Fruit fly (Drosophila melanogaster) whole organism, embryonic: ENCODE measurements around the gene PRL-1.

ENCODE experiments used
- Awh ChIP-seq: fragments of 200-800 bp; sonication (Bioruptor generic); IDR thresholded peaks from 2 replicates; pipeline ENCODE4, ENCODE4 v1.3.6; 2022; ENCODE audit warnings: missing biosample characterization, missing genetic modification characterization
- B-H1 ChIP-seq: fragments of 200-800 bp; sonication (Bioruptor generic); IDR thresholded peaks from 3 replicates; pipeline ENCODE4 v1.3.6; 2022; ENCODE audit warnings: missing biosample characterization, missing genetic modification characterization
- BtbVII ChIP-seq: fragments of 200-800 bp; sonication (Bioruptor generic); optimal IDR thresholded peaks from 3 replicates; lab custom pipeline; 2017; ENCODE audit warnings: missing biosample characterization, mild to moderate bottlenecking, missing genetic modification characterization
- CG10462 ChIP-seq: fragments of 200-800 bp; sonication (Bioruptor generic); optimal IDR thresholded peaks from 2 replicates; lab custom pipeline; 2016; ENCODE audit warnings: missing biosample characterization, missing genetic modification characterization
- CG10565 ChIP-seq: fragments of 200-800 bp; sonication (Bioruptor generic); optimal IDR thresholded peaks from 3 replicates; lab custom pipeline; 2016; ENCODE audit warnings: missing biosample characterization, mild to moderate bottlenecking, missing genetic modification characterization
- CG10654 ChIP-seq: fragments of 200-800 bp; sonication (Bioruptor generic); optimal IDR thresholded peaks from 2 replicates; lab custom pipeline; 2016; ENCODE audit warnings: missing biosample characterization, missing genetic modification characterization
- CG10979 ChIP-seq: fragments of 200-800 bp; sonication (Bioruptor generic); optimal IDR thresholded peaks from 2 replicates; lab custom pipeline; 2018; ENCODE audit warnings: missing biosample characterization, mild to moderate bottlenecking, missing genetic modification characterization, moderate library complexity
- CG12299 ChIP-seq: fragments of 200-800 bp; sonication (Bioruptor generic); optimal IDR thresholded peaks from 2 replicates; lab custom pipeline; 2018; ENCODE audit warnings: missing biosample characterization, mild to moderate bottlenecking, missing genetic modification characterization
- CG14667 ChIP-seq: fragments of 200-800 bp; sonication (Bioruptor generic); IDR thresholded peaks from 2 replicates; pipeline ENCODE4 v1.3.6; 2022; ENCODE audit warnings: missing biosample characterization, missing genetic modification characterization
- CG1792 ChIP-seq: fragments of 200-800 bp; sonication (Bioruptor generic); optimal IDR thresholded peaks from 2 replicates; lab custom pipeline; 2016; ENCODE audit warnings: missing biosample characterization, missing genetic modification characterization
- CG2712 ChIP-seq: fragments of 200-800 bp; optimal IDR thresholded peaks from 3 replicates; lab custom pipeline; 2019; ENCODE audit warnings: missing biosample characterization, mild to moderate bottlenecking, missing genetic modification characterization, moderate library complexity
- CG32767 ChIP-seq: fragments of 200-800 bp; sonication (Bioruptor generic); IDR thresholded peaks from 2 replicates; pipeline ENCODE4 v1.3.6; 2022; ENCODE audit warnings: missing biosample characterization, missing genetic modification characterization
- CG3995 ChIP-seq: fragments of 200-800 bp; sonication (Bioruptor generic); optimal IDR thresholded peaks from 3 replicates; lab custom pipeline; 2016; ENCODE audit warnings: missing biosample characterization, missing genetic modification characterization
- CG5953 ChIP-seq: fragments of 200-800 bp; sonication (Bioruptor generic); IDR thresholded peaks from 2 replicates; pipeline ENCODE4 v1.3.6; 2022; ENCODE audit warnings: missing biosample characterization, missing genetic modification characterization
- CG7839 ChIP-seq: fragments of 200-800 bp; sonication (Bioruptor generic); optimal IDR thresholded peaks from 3 replicates; lab custom pipeline; 2018; ENCODE audit warnings: missing biosample characterization, mild to moderate bottlenecking, missing genetic modification characterization, moderate library complexity
- CG8359 ChIP-seq: fragments of 200-800 bp; sonication (Bioruptor generic); optimal IDR thresholded peaks from 2 replicates; lab custom pipeline; 2017; ENCODE audit warnings: missing biosample characterization, mild to moderate bottlenecking, missing genetic modification characterization, borderline replicate concordance
- CG8388 ChIP-seq: fragments of 200-800 bp; sonication (Bioruptor generic); optimal IDR thresholded peaks from 2 replicates; lab custom pipeline; 2019; ENCODE audit warnings: missing biosample characterization, mild to moderate bottlenecking, missing genetic modification characterization, moderate library complexity
- CkIIα-i1 ChIP-seq: fragments of 200-800 bp; sonication (Bioruptor generic); IDR thresholded peaks from 2 replicates; pipeline ENCODE4 v1.3.6; 2022; ENCODE audit warnings: missing biosample characterization, missing genetic modification characterization
- Elba2 ChIP-seq: fragments of 200-800 bp; sonication (Bioruptor generic); optimal IDR thresholded peaks from 3 replicates; lab custom pipeline; 2016; ENCODE audit warnings: missing biosample characterization, missing genetic modification characterization
- HLH3B ChIP-seq: fragments of 200-800 bp; sonication (Bioruptor generic); IDR thresholded peaks from 2 replicates; pipeline ENCODE4 v1.3.6; 2022; ENCODE audit warnings: missing biosample characterization, missing genetic modification characterization
- Hmx ChIP-seq: fragments of 200-800 bp; sonication (Bioruptor generic); optimal IDR thresholded peaks from 2 replicates; lab custom pipeline; 2016; ENCODE audit warnings: missing biosample characterization, missing genetic modification characterization
- Mad ChIP-seq: fragments of 200-800 bp; sonication (Bioruptor generic); optimal IDR thresholded peaks from 2 replicates; lab custom pipeline; 2016; ENCODE audit warnings: missing biosample characterization, missing genetic modification characterization
- Nf-YA ChIP-seq: fragments of 200-800 bp; sonication (Bioruptor generic); IDR thresholded peaks from 2 replicates; pipeline ENCODE4 v1.3.6; 2022; ENCODE audit warnings: missing biosample characterization, missing genetic modification characterization
- Taf1 ChIP-seq: fragments of 200-800 bp; sonication (Bioruptor generic); IDR thresholded peaks from 2 replicates; pipeline ENCODE4 v1.3.6; 2022; ENCODE audit warnings: missing biosample characterization, missing genetic modification characterization
- Xbp1 ChIP-seq: fragments of 200-800 bp; sonication (Bioruptor generic); optimal IDR thresholded peaks from 3 replicates; lab custom pipeline; 2016; ENCODE audit warnings: missing biosample characterization, mild to moderate bottlenecking, missing genetic modification characterization
- Xrp1 ChIP-seq: fragments of 200-800 bp; sonication (Bioruptor generic); IDR thresholded peaks from 2 replicates; pipeline ENCODE4 v1.3.6; 2022; ENCODE audit warnings: missing biosample characterization, missing genetic modification characterization
- amos ChIP-seq: fragments of 200-800 bp; sonication (Bioruptor generic); IDR thresholded peaks from 2 replicates; pipeline ENCODE4 v1.3.6; 2022; ENCODE audit warnings: missing biosample characterization, missing genetic modification characterization; ENCODE audit not compliant: partially characterized antibody
- ash1 ChIP-seq: fragments of 200-800 bp; sonication (Bioruptor generic); optimal IDR thresholded peaks from 2 replicates; lab custom pipeline; 2018; ENCODE audit warnings: missing biosample characterization, mild to moderate bottlenecking, missing genetic modification characterization
- bcd ChIP-seq: fragments of 200-800 bp; sonication (Bioruptor generic); optimal IDR thresholded peaks from 2 replicates; lab custom pipeline; 2017; ENCODE audit warnings: missing biosample characterization, mild to moderate bottlenecking, missing genetic modification characterization
- bigmax ChIP-seq: fragments of 200-800 bp; sonication (Bioruptor generic); optimal IDR thresholded peaks from 2 replicates; lab custom pipeline; 2018; ENCODE audit warnings: missing biosample characterization, mild to moderate bottlenecking, missing genetic modification characterization
- bowl ChIP-seq: fragments of 200-800 bp; sonication (Bioruptor generic); IDR thresholded peaks from 2 replicates; pipeline ENCODE4 v1.3.6; 2022; ENCODE audit warnings: missing biosample characterization, missing genetic modification characterization
- bsh ChIP-seq, 2 experiments: fragments of 200-800 bp; sonication (Bioruptor generic); optimal IDR thresholded peaks; 2 replicates each; lab custom pipeline; 2017 to 2018; ENCODE audit warnings: mild to moderate bottlenecking in 2 of 2, missing biosample characterization in 2 of 2, missing genetic modification characterization in 2 of 2, moderate library complexity in 1 of 2
- chn ChIP-seq: fragments of 200-800 bp; sonication (Bioruptor generic); optimal IDR thresholded peaks from 2 replicates; lab custom pipeline; 2016; ENCODE audit warnings: missing biosample characterization, missing genetic modification characterization
- ci ChIP-seq: fragments of 200-800 bp; sonication (Bioruptor generic); IDR thresholded peaks from 3 replicates; pipeline ENCODE4 v1.3.6; 2022; ENCODE audit warnings: missing biosample characterization, missing genetic modification characterization
- gem ChIP-seq: fragments of 200-800 bp; sonication (Bioruptor generic); optimal IDR thresholded peaks from 2 replicates; lab custom pipeline; 2019; ENCODE audit warnings: missing biosample characterization, mild to moderate bottlenecking, missing genetic modification characterization, moderate library complexity
- gsb-n ChIP-seq: fragments of 200-800 bp; sonication (Bioruptor generic); optimal IDR thresholded peaks from 3 replicates; lab custom pipeline; 2018; ENCODE audit warnings: missing biosample characterization, mild to moderate bottlenecking, missing genetic modification characterization
- gt ChIP-seq: fragments of 200-800 bp; sonication (Bioruptor generic); IDR thresholded peaks from 2 replicates; pipeline ENCODE4 v1.3.6; 2022; ENCODE audit warnings: missing biosample characterization, missing genetic modification characterization
- insv ChIP-seq, 2 experiments: fragments of 200-800 bp; sonication (Bioruptor generic); optimal IDR thresholded peaks; 3 replicates each; lab custom pipeline; 2016 to 2018; ENCODE audit warnings: missing biosample characterization in 2 of 2, missing genetic modification characterization in 2 of 2
- nerfin-2 ChIP-seq: fragments of 200-800 bp; sonication (Bioruptor generic); IDR thresholded peaks from 2 replicates; pipeline ENCODE4 v1.3.6; 2022; ENCODE audit warnings: missing biosample characterization, missing genetic modification characterization; ENCODE audit not compliant: partially characterized antibody
- prd ChIP-seq, 3 experiments: fragments of >200 bp in 2 of 3; fragments of 200-800 bp in 1 of 3; sonication (Bioruptor generic) in 1 of 3; optimal IDR thresholded peaks in 2 of 3; IDR thresholded peaks in 1 of 3; 2 replicates in 2 of 3; 3 replicates in 1 of 3; pipeline versions ENCODE4 v1.3.6 to Lab custom; 2017 to 2022; ENCODE audit warnings: missing biosample characterization in 1 of 3, missing genetic modification characterization in 1 of 3
- sc ChIP-seq, 3 experiments: fragments of >200 bp in 2 of 3; fragments of 200-800 bp in 1 of 3; sonication (Bioruptor generic) in 1 of 3; optimal IDR thresholded peaks; 2 replicates in 2 of 3; 3 replicates in 1 of 3; lab custom pipeline; 2017; ENCODE audit warnings: mild to moderate bottlenecking in 1 of 3, missing biosample characterization in 1 of 3, missing genetic modification characterization in 1 of 3, missing genetic modification reagents in 1 of 3
- scrt ChIP-seq: fragments of 200-800 bp; sonication (Bioruptor generic); optimal IDR thresholded peaks from 2 replicates; lab custom pipeline; 2018; ENCODE audit warnings: missing biosample characterization, mild to moderate bottlenecking, missing genetic modification characterization, moderate library complexity
- seq ChIP-seq: fragments of 200-800 bp; sonication (Bioruptor generic); IDR thresholded peaks from 2 replicates; pipeline ENCODE4 v1.3.6; 2022; ENCODE audit warnings: missing biosample characterization, missing genetic modification characterization
- sima ChIP-seq: fragments of 200-800 bp; sonication (Bioruptor generic); optimal IDR thresholded peaks from 2 replicates; lab custom pipeline; 2016; ENCODE audit warnings: missing biosample characterization, missing genetic modification characterization
- sna ChIP-seq: fragments of 200-800 bp; sonication (Bioruptor generic); IDR thresholded peaks from 2 replicates; pipeline ENCODE4 v1.3.6; 2022; ENCODE audit warnings: missing biosample characterization, missing genetic modification characterization; ENCODE audit not compliant: partially characterized antibody
- sr ChIP-seq: fragments of 200-800 bp; sonication (Bioruptor generic); IDR thresholded peaks from 3 replicates; pipeline ENCODE4 v1.3.6; 2022; ENCODE audit warnings: missing biosample characterization, missing genetic modification characterization
- tio ChIP-seq: fragments of 200-800 bp; sonication (Bioruptor generic); optimal IDR thresholded peaks from 2 replicates; lab custom pipeline; 2017; ENCODE audit warnings: missing biosample characterization, missing genetic modification characterization, inconsistent platforms
- tup ChIP-seq: fragments of 200-800 bp; sonication (Bioruptor generic); optimal IDR thresholded peaks from 2 replicates; lab custom pipeline; 2016; ENCODE audit warnings: missing biosample characterization, mild to moderate bottlenecking, missing genetic modification characterization, moderate library complexity
- vnd ChIP-seq: fragments of 200-800 bp; sonication (Bioruptor generic); IDR thresholded peaks from 3 replicates; pipeline ENCODE4 v1.3.6; 2022; ENCODE audit warnings: missing biosample characterization, missing genetic modification characterization; ENCODE audit not compliant: partially characterized antibody

PRL-1 gene

DNA sequence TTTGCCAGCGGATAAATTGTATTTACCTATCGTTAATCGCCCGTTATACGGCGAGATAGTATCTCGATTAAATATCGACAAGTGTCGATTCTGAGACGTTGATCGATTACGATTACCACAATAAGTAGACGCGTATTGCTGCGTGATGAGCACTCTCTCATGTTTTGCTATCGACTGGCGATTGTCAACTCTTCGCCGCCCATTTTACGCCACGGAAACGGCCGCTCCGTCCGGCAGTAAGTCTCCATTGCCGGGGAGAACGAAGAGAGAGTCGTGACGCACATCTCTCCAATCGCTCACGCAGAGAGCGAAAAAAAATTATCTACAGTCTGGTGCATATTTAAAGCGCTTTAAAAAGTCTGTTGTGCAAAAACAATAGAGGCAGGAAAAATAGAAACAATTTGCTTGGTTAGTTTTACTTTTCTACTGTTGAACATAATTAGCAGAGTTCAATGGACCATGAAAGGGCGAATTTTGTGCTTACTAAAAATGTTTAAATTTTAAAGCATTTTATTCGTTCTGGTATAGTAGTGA is 5.7 kb downstream of the PRL-1 start, which contains the start of gene CG46309 (continued):
- TF ChIP-seq vnd (peak; percentile 87; the same call in 2 of the 3 replicates), Xrp1 (GFP tag; lab: Robert Waterston, UW) (peak; percentile 44; the same call in 1 of the 2 replicates), CG12299 (tag; lab: Kevin White, UChicago) (no peak), CG3995 (GFP tag; lab: Kevin White, UChicago) (no peak), gt (GFP tag; lab: Robert Waterston, UW) (no peak), CkIIα-i1 (GFP tag; lab: Robert Waterston, UW) (no peak), CG10565 (no peak), CG10462 (GFP tag; lab: Kevin White, UChicago) (no peak), Taf1 (GFP tag; lab: Robert Waterston, UW) (peak; percentile 30; the same call in 1 of the 2 replicates), sc (optimal IDR thresholded peaks at IDR 0.05; lab: Kevin White, UChicago) (no peak), sc (GFP tag; optimal IDR thresholded peaks at IDR 0.05; lab: Kevin White, UChicago) (no peak), chn (no peak), bigmax (GFP tag; lab: Kevin White, UChicago) (no peak), nerfin-2 (GFP tag; lab: Robert Waterston, UW) (peak; percentile 99), ci (GFP tag; lab: Robert Waterston, UW) (no peak), tup (GFP tag; lab: Kevin White, UChicago) (no peak), B-H1 (no peak), BtbVII (peak; percentile 72), CG8359 (GFP tag; lab: Kevin White, UChicago) (no peak), CG5953 (GFP tag; lab: Robert Waterston, UW) (no peak), CG1792 (GFP tag; lab: Kevin White, UChicago) (no peak), ash1 (no peak), gsb-n (tag; lab: Kevin White, UChicago) (peak; percentile 12), tio (GFP tag; lab: Kevin White, UChicago) (peak; percentile 21), CG10979 (tag; lab: Kevin White, UChicago) (no peak), Hmx (GFP tag; lab: Kevin White, UChicago) (no peak), CG14667 (GFP tag; lab: Robert Waterston, UW) (no peak), Mad (GFP tag; lab: Kevin White, UChicago) (no peak), Awh (GFP tag; lab: Robert Waterston, UW) (no peak), seq (GFP tag; lab: Robert Waterston, UW) (no peak), sr (GFP tag; lab: Robert Waterston, UW) (no peak), CG8388 (GFP tag; lab: Kevin White, UChicago) (peak; percentile 66), HLH3B (GFP tag; lab: Robert Waterston, UW) (no peak; the same call in 1 of the 2 replicates), Xbp1 (GFP tag; lab: Kevin White, UChicago) (no peak), CG7839 (tag; lab: Kevin White, UChicago) (no peak), CG2712 (tag; lab: Kevin White, UChicago) (no peak), scrt (no peak), prd (optimal IDR thresholded peaks at IDR 0.05; lab: Kevin White, UChicago) (no peak), prd (GFP tag; IDR thresholded peaks at IDR 0.05; lab: Robert Waterston, UW) (no peak), gem (tag; lab: Kevin White, UChicago) (peak; percentile 72), CG32767 (GFP tag; lab: Robert Waterston, UW) (no peak), insv (GFP tag; optimal IDR thresholded peaks at IDR 0.05; lab: Kevin White, UChicago) (no peak), amos (GFP tag; lab: Robert Waterston, UW) (peak; percentile 84; the same call in 1 of the 2 replicates), Elba2 (GFP tag; lab: Kevin White, UChicago) (no peak), sima (GFP tag; lab: Kevin White, UChicago) (no peak), bowl (GFP tag; lab: Robert Waterston, UW) (peak; percentile 53; the same call in 1 of the 2 replicates), Nf-YA (GFP tag; lab: Robert Waterston, UW) (no peak), bcd (no peak), CG10654 (no peak), bsh (GFP tag; optimal IDR thresholded peaks at IDR 0.05; lab: Kevin White, UChicago) (no peak), sna (peak; percentile 92)
